Fruit fly (Drosophila melanogaster): Measurements from ENCODE around the gene SppL.

DNA sequence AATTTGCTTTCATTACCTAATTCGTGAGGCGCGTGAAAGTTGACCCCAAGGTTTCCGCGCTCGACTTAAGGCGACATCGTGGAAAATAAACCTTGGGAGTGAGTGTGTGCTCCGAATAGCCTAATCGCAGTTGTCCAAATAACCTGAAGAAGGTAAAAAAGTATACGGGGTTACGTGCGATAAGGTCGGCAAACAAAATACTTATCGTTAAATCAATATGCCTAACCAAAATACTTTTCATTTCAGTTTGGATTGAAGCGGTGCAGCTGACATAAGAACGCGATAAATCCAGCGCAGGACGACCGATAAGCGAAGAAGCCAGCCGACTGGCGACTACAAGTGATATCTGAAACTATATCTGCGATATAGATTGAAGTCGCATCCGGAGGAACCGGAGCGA, 3.4 kb downstream of the SppL start:
- TF ChIP-seq CG6854 (GFP tag; optimal IDR thresholded peaks at IDR 0.05) (no peak), CG4318 (GFP tag; optimal IDR thresholded peaks at IDR 0.05) (no peak), fd85E (GFP tag; optimal IDR thresholded peaks at IDR 0.05) (no peak), CG15336 (GFP tag; IDR thresholded peaks at IDR 0.05) (no peak), OdsH (GFP tag; optimal IDR thresholded peaks at IDR 0.05) (no peak), eg (GFP tag; IDR thresholded peaks at IDR 0.05) (no peak), CG9139 (GFP tag; optimal IDR thresholded peaks at IDR 0.05) (no peak), CG10631 (GFP tag; optimal IDR thresholded peaks at IDR 0.05) (no peak), CG7368 (GFP tag; optimal IDR thresholded peaks at IDR 0.05) (no peak), CG34406 (GFP tag; optimal IDR thresholded peaks at IDR 0.05) (no peak), Gug (GFP tag; IDR thresholded peaks at IDR 0.05) (no peak), Smox (GFP tag; optimal IDR thresholded peaks at IDR 0.05) (no peak), Eip93F (GFP tag; optimal IDR thresholded peaks at IDR 0.05) (no peak), CG10669 (GFP tag; optimal IDR thresholded peaks at IDR 0.05) (no peak)
